Worm (Caenorhabditis elegans): ENCODE results near the gene sre-50.
A peak's percentile ranks its signal among the peaks of the same experiment; 100 is the strongest.

The sre-50 gene

ce11 chrII:12341566-12342223, 38.4 kb downstream of the sre-50 start:
- no peak for TF ChIP-seq unc-62 (GFP tag; optimal IDR thresholded peaks at IDR 0.05)
- no peak for TF ChIP-seq snpc-4 (tag; optimal IDR thresholded peaks at IDR 0.05)
- no peak for TF ChIP-seq ama-1 (optimal IDR thresholded peaks at IDR 0.05)
- no peak for TF ChIP-seq ceh-9 (tag; optimal IDR thresholded peaks at IDR 0.05)
- no peak for TF ChIP-seq ZK546.5 (tag; optimal IDR thresholded peaks at IDR 0.05)
- TF ChIP-seq nhr-67 (tag; optimal IDR thresholded peaks at IDR 0.05) = no peak
- peak; percentile 83 for TF ChIP-seq pha-4 (tag; optimal IDR thresholded peaks at IDR 0.05)
- no peak for TF ChIP-seq hmg-11 (tag; optimal IDR thresholded peaks at IDR 0.05)
- TF ChIP-seq nhr-23 (tag; optimal IDR thresholded peaks at IDR 0.05) = peak; percentile 16
- TF ChIP-seq nfya-1 (tag; optimal IDR thresholded peaks at IDR 0.05; ENCODE audit: insufficient read depth) = peak; percentile 8
- peak; percentile 25 for TF ChIP-seq nhr-25 (tag; optimal IDR thresholded peaks at IDR 0.05)
- no peak for TF ChIP-seq skn-1 (tag; optimal IDR thresholded peaks at IDR 0.05)

- TF ChIP-seq sea-2 (GFP tag; optimal IDR thresholded peaks at IDR 0.05) = no peak
- TF ChIP-seq ztf-4 (tag; optimal IDR thresholded peaks at IDR 0.05) = no peak
- no peak for TF ChIP-seq egl-5 (tag; optimal IDR thresholded peaks at IDR 0.05)
- TF ChIP-seq nhr-76 (tag; optimal IDR thresholded peaks at IDR 0.05) = no peak
- TF ChIP-seq elt-2 (tag; optimal IDR thresholded peaks at IDR 0.05) = no peak
- TF ChIP-seq ceh-9 (tag; optimal IDR thresholded peaks at IDR 0.05) = no peak
- no peak for TF ChIP-seq ZK546.5 (tag; optimal IDR thresholded peaks at IDR 0.05)
Observed at ce11 chrII:12342928-12343327, 39.6 kb downstream of the sre-50 start.

ce11 chrII:12343710-12344109, 40.4 kb downstream of the sre-50 start:
- TF ChIP-seq lin-39 (tag; optimal IDR thresholded peaks at IDR 0.05) (no peak), R02D3.7 (tag; optimal IDR thresholded peaks at IDR 0.05) (no peak), pha-4 (tag; optimal IDR thresholded peaks at IDR 0.05) (no peak), snpc-4 (tag; optimal IDR thresholded peaks at IDR 0.05) (no peak), lin-15B (tag; optimal IDR thresholded peaks at IDR 0.05) (no peak)

ce11 chrII:12344787-12345186, 41.5 kb downstream of the sre-50 start, which contains the start of gene C44C11.6:
C44C11.6 (plus strand) TSS chrII:12344809.
- TF ChIP-seq fkh-2 (tag; optimal IDR thresholded peaks at IDR 0.05) (no peak), jun-1 (tag; optimal IDR thresholded peaks at IDR 0.05) (no peak), elt-2 (tag; optimal IDR thresholded peaks at IDR 0.05) (peak; percentile 30)

ce11 chrII:12346289-12346989, 43.1 kb downstream of the sre-50 start:
- no peak for TF ChIP-seq eor-1 (tag; optimal IDR thresholded peaks at IDR 0.05)
- peak; percentile 45 for TF ChIP-seq pha-4 (tag; optimal IDR thresholded peaks at IDR 0.05)

ce11 chrII:12348957-12349356, 45.6 kb downstream of the sre-50 start:
- no peak for TF ChIP-seq nhr-25 (tag; optimal IDR thresholded peaks at IDR 0.05)
- TF ChIP-seq pha-4 (tag; optimal IDR thresholded peaks at IDR 0.05) = peak; percentile 66

ce11 chrII:12349866-12350265, 46.5 kb downstream of the sre-50 start:
- TF ChIP-seq elt-2 (tag; optimal IDR thresholded peaks at IDR 0.05) (peak; percentile 26), pha-4 (tag; optimal IDR thresholded peaks at IDR 0.05) (peak; percentile 81), egl-5 (tag; optimal IDR thresholded peaks at IDR 0.05) (no peak)

- no peak for TF ChIP-seq ceh-9 (tag; optimal IDR thresholded peaks at IDR 0.05)
- no peak for TF ChIP-seq skn-1 (tag; optimal IDR thresholded peaks at IDR 0.05)
- peak; percentile 2 for TF ChIP-seq pha-4 (tag; optimal IDR thresholded peaks at IDR 0.05)
- TF ChIP-seq nfya-1 (tag; optimal IDR thresholded peaks at IDR 0.05; ENCODE audit: insufficient read depth) = peak; percentile 20
- TF ChIP-seq nhr-25 (tag; optimal IDR thresholded peaks at IDR 0.05) = peak; percentile 23
Observed at ce11 chrII:12350737-12351275, 47.5 kb downstream of the sre-50 start.

All from whole organism, L3 larva.